Worm (Caenorhabditis elegans) whole organism, L4/young adult: ENCODE data around the gene gab-1.

ENCODE experiments used
- W03F9.2 ChIP-seq: fragments of 150-350 bp; optimal IDR thresholded peaks from 2 replicates; lab custom pipeline; 2014; ENCODE audit warnings: missing biosample characterization, missing genetic modification characterization
- dao-5 ChIP-seq: sonication (generic microtip); optimal IDR thresholded peaks from 2 replicates; lab custom pipeline; 2016; ENCODE audit warnings: missing genotype, missing genetic modification characterization, moderate library complexity, missing compliant biosample characterization
- him-1 ChIP-seq: sonication (generic microtip); optimal IDR thresholded peaks from 2 replicates; lab custom pipeline; 2016; ENCODE audit warnings: missing genotype, missing genetic modification reagents, missing genetic modification characterization, missing compliant biosample characterization

DNA sequence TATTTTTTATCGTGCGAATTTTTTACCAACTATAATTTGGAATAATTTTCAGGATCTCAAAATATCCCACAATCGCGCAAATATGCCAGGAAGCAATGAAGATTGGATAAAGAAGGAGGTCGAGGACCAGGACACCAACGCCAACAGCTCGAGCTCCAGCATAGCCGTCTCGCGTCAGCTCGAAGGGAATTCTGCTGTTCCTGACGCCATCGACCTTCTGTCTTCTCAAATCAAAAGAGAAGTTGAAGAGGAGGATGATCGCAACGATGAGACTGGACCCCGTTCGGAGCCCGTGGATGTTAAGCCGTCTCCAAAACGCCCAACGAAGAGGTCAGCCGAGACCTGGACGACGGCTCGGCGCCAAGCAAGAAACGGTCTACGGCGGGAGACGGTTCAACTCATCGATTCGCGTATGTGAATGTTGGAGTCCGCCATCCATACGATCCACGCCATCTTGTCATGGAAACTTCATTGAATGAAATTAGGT is 33.1 kb downstream of the gab-1 start, which contains the start of gene Y111B2A.21:
- TF ChIP-seq him-1 (no peak), dao-5 (tag; lab: Kevin White, UChicago) (no peak), W03F9.2 (no peak)
